Worm (Caenorhabditis elegans) whole organism, midembryonic: Measurements from ENCODE around the gene F49E12.12.

Experiments used
- T22C8.4 ChIP-seq: fragments of 200-800 bp; sonication (Bioruptor generic); IDR thresholded peaks from 2 replicates; pipeline ENCODE4 v1.3.6; 2022; ENCODE audit warnings: missing genetic modification characterization, missing compliant biosample characterization
- cog-1 ChIP-seq: sonication (generic microtip); optimal IDR thresholded peaks from 2 replicates; lab custom pipeline; 2016; ENCODE audit warnings: missing genetic modification characterization, missing compliant biosample characterization
- flt-1 ChIP-seq: fragments of 200-800 bp; sonication (Bioruptor generic); IDR thresholded peaks from 2 replicates; pipeline ENCODE4 v1.3.6; 2022; ENCODE audit warnings: missing genetic modification characterization, missing compliant biosample characterization
- tab-1 ChIP-seq: fragments of 200-800 bp; sonication (Bioruptor generic); IDR thresholded peaks from 2 replicates; pipeline ENCODE4 v1.3.6; 2022; ENCODE audit warnings: missing genetic modification characterization, missing compliant biosample characterization
- ztf-23 ChIP-seq: fragments of 200-800 bp; sonication (Bioruptor generic); IDR thresholded peaks from 2 replicates; pipeline ENCODE4 v1.3.6; 2022; ENCODE audit warnings: missing genetic modification reagents, missing genetic modification characterization, missing compliant biosample characterization

- TF ChIP-seq flt-1 (no peak), cog-1 (no peak), T22C8.4 (GFP tag; lab: Robert Waterston, UW) (no peak), ztf-23 (GFP tag; lab: Robert Waterston, UW) (no peak), tab-1 (no peak)
Measured at ce11 chrII:8404748-8405147, 23.5 kb downstream of the F49E12.12 start, which contains the start of gene skpo-1.
